Worm (Caenorhabditis elegans): ENCODE measurements around the gene aakg-4.

The aakg-4 gene

ce11 chrX:2287977-2288387, 31.2 kb downstream of the aakg-4 start (continued):
- TF ChIP-seq snpc-1.2 (GFP tag; IDR thresholded peaks at IDR 0.05) (no peak), aha-1 (tag) (no peak), F26F4.8 (GFP tag; conservative IDR thresholded peaks at IDR 0.05) (no peak), dmd-6 (GFP tag; IDR thresholded peaks at IDR 0.05) (peak; percentile 57), nhr-28 (tag; optimal IDR thresholded peaks at IDR 0.05) (peak; percentile 73), F44E2.7 (GFP tag; IDR thresholded peaks at IDR 0.05) (no peak), nhr-10 (tag; optimal IDR thresholded peaks at IDR 0.05) (no peak), mep-1 (tag; optimal IDR thresholded peaks at IDR 0.05) (peak; percentile 41), daf-19 (GFP tag; conservative IDR thresholded peaks at IDR 0.05) (no peak), ceh-62 (tag; optimal IDR thresholded peaks at IDR 0.05) (no peak), hlh-30 (tag; optimal IDR thresholded peaks at IDR 0.05; ENCODE audit: insufficient read depth) (peak; percentile 54), gei-8 (GFP tag; optimal IDR thresholded peaks at IDR 0.05) (no peak), mxl-3 (GFP tag; optimal IDR thresholded peaks at IDR 0.05) (peak; percentile 67), saeg-2 (GFP tag; IDR thresholded peaks at IDR 0.05) (no peak), ceh-20 (GFP tag; IDR thresholded peaks at IDR 0.05) (no peak), egl-27 (tag; optimal IDR thresholded peaks at IDR 0.05) (no peak), hif-1 (tag; optimal IDR thresholded peaks at IDR 0.05) (peak in 1 of 2 experiments; percentile 53), mdl-1 (tag; optimal IDR thresholded peaks at IDR 0.05) (peak in 1 of 2 experiments; percentile 1), daf-16 (GFP tag; optimal IDR thresholded peaks at IDR 0.05) (peak in 1 of 2 experiments; percentile 41), daf-16 (tag; optimal IDR thresholded peaks at IDR 0.05) (peak; percentile 43), Y105C5A.15 (GFP tag; IDR thresholded peaks at IDR 0.05) (no peak), nhr-77 (tag; optimal IDR thresholded peaks at IDR 0.05) (peak; percentile 31), php-3 (GFP tag; IDR thresholded peaks at IDR 0.05) (peak; percentile 41; the same call in 1 of the 2 replicates), ztf-11 (tag; optimal IDR thresholded peaks at IDR 0.05) (no peak), lin-13 (GFP tag; optimal IDR thresholded peaks at IDR 0.05) (no peak), dmd-9 (GFP tag; IDR thresholded peaks at IDR 0.05) (0 out of 2 replicates have a peak, but pooled peaks have one; percentile 25), nhr-102 (tag; optimal IDR thresholded peaks at IDR 0.05) (no peak), rbr-2 (tag; optimal IDR thresholded peaks at IDR 0.05) (no peak), T26A8.4 (GFP tag; IDR thresholded peaks at IDR 0.05) (no peak), ctbp-1 (GFP tag; IDR thresholded peaks at IDR 0.05) (no peak), ZK546.5 (tag; optimal IDR thresholded peaks at IDR 0.05) (no peak), nhr-25 (tag; optimal IDR thresholded peaks at IDR 0.05; ENCODE audit: borderline replicate concordance, insufficient read depth) (peak; percentile 2), lin-38 (GFP tag; IDR thresholded peaks at IDR 0.05) (no peak), Y5F2A.4 (GFP tag; optimal IDR thresholded peaks at IDR 0.05) (no peak), D1046.2 (GFP tag; IDR thresholded peaks at IDR 0.05) (no peak), daf-12 (tag; optimal IDR thresholded peaks at IDR 0.05) (no peak), mes-2 (tag; optimal IDR thresholded peaks at IDR 0.05; ENCODE audit: poor library complexity, severe bottlenecking) (peak; percentile 50), hlh-11 (tag; optimal IDR thresholded peaks at IDR 0.05) (peak; percentile 83), madf-5 (GFP tag; IDR thresholded peaks at IDR 0.05) (no peak)

DNA sequence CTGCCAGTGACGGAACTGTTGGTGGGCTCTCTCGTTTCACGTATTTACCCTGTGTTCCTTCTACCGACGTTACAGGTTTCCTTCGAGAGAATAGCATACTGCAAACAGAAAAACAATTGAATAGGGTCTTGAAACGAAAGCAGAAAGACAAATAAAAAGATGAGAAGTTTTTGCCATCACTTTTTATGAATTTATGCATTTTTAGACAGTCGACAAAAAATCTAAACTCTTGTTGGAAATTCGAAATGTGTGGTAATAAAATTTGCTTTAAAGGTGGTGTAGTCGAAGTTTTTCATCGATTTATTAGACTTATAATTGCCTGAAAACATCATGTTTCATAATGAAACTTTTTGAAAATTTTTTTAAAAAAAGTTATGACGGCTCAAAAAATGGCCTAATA, 32.0 kb downstream of the aakg-4 start, which contains the start of gene sav-1:
Gene sav-1, minus strand, starts transcription at position 101 of the 400 bp plus-strand sequence.
- TF ChIP-seq egl-27 (tag; optimal IDR thresholded peaks at IDR 0.05) (no peak), F37D6.2 (tag; optimal IDR thresholded peaks at IDR 0.05) (no peak), nhr-41 (GFP tag; IDR thresholded peaks at IDR 0.05) (no peak), nhr-42 (GFP tag; IDR thresholded peaks at IDR 0.05) (no peak), dve-1 (tag; optimal IDR thresholded peaks at IDR 0.05; ENCODE audit: insufficient read depth) (no peak), unc-62 (GFP tag; optimal IDR thresholded peaks at IDR 0.05 in 1 of 2) (peak in 1 of 2 experiments; percentile 9), unc-62 (tag; optimal IDR thresholded peaks at IDR 0.05) (no peak)
